Worm (Caenorhabditis elegans): Measurements from ENCODE around the gene try-13.

try-13 gene

ce11 chrV:7455008-7455407 is 15.1 kb downstream of the try-13 start, which contains the start of gene F25E5.2:
Gene F25E5.2 (plus strand): TSS chrV:7455308.
- no peak for TF ChIP-seq B0035.1 (tag; optimal IDR thresholded peaks at IDR 0.05)
- no peak for TF ChIP-seq ekl-4 (GFP tag; IDR thresholded peaks at IDR 0.05)
- TF ChIP-seq K11D2.4 (GFP tag; IDR thresholded peaks at IDR 0.05) = no peak
- no peak for TF ChIP-seq mel-28 (tag; optimal IDR thresholded peaks at IDR 0.05; ENCODE audit: borderline replicate concordance)
- TF ChIP-seq pha-4 (tag; optimal IDR thresholded peaks at IDR 0.05) = no peak
- no peak for TF ChIP-seq nhr-27 (tag; optimal IDR thresholded peaks at IDR 0.05)
- no peak for TF ChIP-seq hlh-12 (tag; optimal IDR thresholded peaks at IDR 0.05)
- TF ChIP-seq unc-62 (GFP tag; optimal IDR thresholded peaks at IDR 0.05) = no peak

- TF ChIP-seq lag-1 (GFP tag; IDR thresholded peaks at IDR 0.05) = no peak
- no peak for TF ChIP-seq chd-7 (tag; optimal IDR thresholded peaks at IDR 0.05)
- no peak for TF ChIP-seq nhr-90 (tag; optimal IDR thresholded peaks at IDR 0.05)
- no peak for TF ChIP-seq him-1 (tag; optimal IDR thresholded peaks at IDR 0.05)
- TF ChIP-seq K11D2.4 (GFP tag; IDR thresholded peaks at IDR 0.05) = no peak
- no peak for TF ChIP-seq ceh-91 (GFP tag; IDR thresholded peaks at IDR 0.05)
- no peak for TF ChIP-seq ceh-40 (GFP tag; IDR thresholded peaks at IDR 0.05)
- TF ChIP-seq ztf-3 (GFP tag; optimal IDR thresholded peaks at IDR 0.05) = no peak
- TF ChIP-seq let-526 (GFP tag; IDR thresholded peaks at IDR 0.05) = no peak
- TF ChIP-seq gei-17 (GFP tag; optimal IDR thresholded peaks at IDR 0.05) = no peak
- no peak for TF ChIP-seq aptf-2 (GFP tag; conservative IDR thresholded peaks at IDR 0.05)
- TF ChIP-seq die-1 (tag; optimal IDR thresholded peaks at IDR 0.05) = no peak
- TF ChIP-seq tlf-1 (GFP tag; optimal IDR thresholded peaks at IDR 0.05) = no peak
- TF ChIP-seq B0336.3 (GFP tag; IDR thresholded peaks at IDR 0.05) = no peak
- TF ChIP-seq tbx-9 (tag; optimal IDR thresholded peaks at IDR 0.05; ENCODE audit: borderline replicate concordance) = no peak
- no peak for TF ChIP-seq ccch-3 (GFP tag; optimal IDR thresholded peaks at IDR 0.05)
- TF ChIP-seq zim-3 (tag; optimal IDR thresholded peaks at IDR 0.05) = no peak
- no peak for TF ChIP-seq egrh-3 (GFP tag; IDR thresholded peaks at IDR 0.05)
Measured at ce11 chrV:7460898-7461297, 21.0 kb downstream of the try-13 start, which contains the start of gene srh-92. Gene srh-92 (minus strand): TSS chrV:7460998.

ce11 chrV:7464696-7465095 is 24.8 kb downstream of the try-13 start, which contains the start of gene srh-89:
Gene srh-89 (minus strand): TSS chrV:7464796.
- TF ChIP-seq sdz-38 (tag; optimal IDR thresholded peaks at IDR 0.05) = no peak
- TF ChIP-seq ceh-91 (GFP tag; IDR thresholded peaks at IDR 0.05) = no peak
- no peak for TF ChIP-seq dpl-1 (GFP tag; optimal IDR thresholded peaks at IDR 0.05)
- TF ChIP-seq lin-40 (tag; optimal IDR thresholded peaks at IDR 0.05) = no peak
- no peak for TF ChIP-seq F55B11.4 (tag; optimal IDR thresholded peaks at IDR 0.05; ENCODE audit: borderline replicate concordance, insufficient read depth)
- TF ChIP-seq madf-8 (GFP tag; conservative IDR thresholded peaks at IDR 0.05) = no peak
- no peak for TF ChIP-seq atf-7 (tag; optimal IDR thresholded peaks at IDR 0.05)
- TF ChIP-seq F37B4.10 (GFP tag; IDR thresholded peaks at IDR 0.05) = no peak
- TF ChIP-seq dox-1 (GFP tag; IDR thresholded peaks at IDR 0.05) = no peak
- TF ChIP-seq B0019.2 (GFP tag; conservative IDR thresholded peaks at IDR 0.05) = no peak
- TF ChIP-seq snpc-4 (GFP tag; optimal IDR thresholded peaks at IDR 0.05) = no peak
- TF ChIP-seq snpc-4 (tag; optimal IDR thresholded peaks at IDR 0.05) = no peak
- no peak for TF ChIP-seq pha-4 (tag; optimal IDR thresholded peaks at IDR 0.05)
- TF ChIP-seq egl-18 (GFP tag; IDR thresholded peaks at IDR 0.05) = no peak
- TF ChIP-seq lin-26 (GFP tag; IDR thresholded peaks at IDR 0.05) = no peak
- TF ChIP-seq let-526 (GFP tag; IDR thresholded peaks at IDR 0.05) = no peak
